Worm (Caenorhabditis elegans): ENCODE measurements around the gene mlck-1.

The mlck-1 gene

DNA sequence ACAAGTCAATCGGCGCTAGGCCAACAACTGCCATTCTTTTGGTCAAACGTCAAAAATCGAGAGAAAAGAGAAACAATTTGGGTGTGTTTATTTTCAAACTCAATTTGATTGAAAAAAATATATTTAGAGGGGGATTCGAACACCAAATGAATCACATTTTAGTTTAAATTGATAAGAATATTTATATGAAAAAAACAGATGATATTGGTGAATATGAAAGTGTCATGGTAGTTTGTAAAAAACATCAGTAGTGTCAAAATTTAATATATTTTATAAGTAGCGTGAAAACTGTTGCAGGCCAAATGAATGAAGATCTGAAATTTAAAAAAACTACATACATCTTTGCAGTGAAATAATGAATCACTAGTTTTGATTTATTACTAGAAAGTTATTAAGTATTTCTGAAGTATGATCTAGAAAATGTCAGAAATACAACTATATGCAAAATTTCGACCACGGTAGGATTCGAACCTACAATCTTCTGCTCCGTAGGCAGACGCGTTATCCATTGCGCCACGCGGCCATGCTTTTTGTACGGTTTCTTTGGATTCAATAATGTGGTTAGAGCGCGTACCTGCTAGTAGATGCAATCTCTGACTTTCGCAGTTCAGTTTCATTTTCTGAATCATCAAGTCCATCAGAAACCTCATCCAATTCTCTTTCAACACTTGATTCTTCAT lies 51.5 kb downstream of the mlck-1 start, which contains the start of gene F19C6.4:
Gene F19C6.4 (minus strand): TSS at position 51 of the 680 bp plus-strand sequence.
- TF ChIP-seq ref-1 (GFP tag; conservative IDR thresholded peaks at IDR 0.05) (no peak), ztf-29 (GFP tag; IDR thresholded peaks at IDR 0.05) (no peak), ztf-23 (GFP tag; IDR thresholded peaks at IDR 0.05) (no peak), med-1 (GFP tag; optimal IDR thresholded peaks at IDR 0.05; ENCODE audit: insufficient read depth) (no peak), klf-2 (GFP tag; conservative IDR thresholded peaks at IDR 0.05) (no peak), flt-1 (GFP tag; IDR thresholded peaks at IDR 0.05) (no peak), tab-1 (GFP tag; IDR thresholded peaks at IDR 0.05) (no peak), T22C8.4 (GFP tag; IDR thresholded peaks at IDR 0.05) (no peak)
